Fruit fly (Drosophila melanogaster) whole organism, embryonic: ENCODE data around the gene CG2712.

ENCODE experiments used
- Abd-B ChIP-seq: fragments of 200-800 bp; sonication (Bioruptor generic); optimal IDR thresholded peaks from 2 replicates; lab custom pipeline; 2018; ENCODE audit warnings: missing biosample characterization, mild to moderate bottlenecking, missing genetic modification characterization, moderate library complexity
- Bteb2 ChIP-seq: fragments of 200-800 bp; sonication (Bioruptor generic); optimal IDR thresholded peaks from 2 replicates; lab custom pipeline; 2016; ENCODE audit warnings: missing biosample characterization, missing genetic modification characterization
- CG11723 ChIP-seq: fragments of 200-800 bp; sonication (Bioruptor generic); optimal IDR thresholded peaks from 2 replicates; lab custom pipeline; 2017; ENCODE audit warnings: missing biosample characterization, mild to moderate bottlenecking, missing genetic modification characterization
- CG14441 ChIP-seq: fragments of 200-800 bp; sonication (Bioruptor generic); IDR thresholded peaks from 2 replicates; pipeline ENCODE4 v1.3.6; 2022; ENCODE audit warnings: missing biosample characterization, missing genetic modification characterization
- CG1647 ChIP-seq: fragments of 200-800 bp; sonication (Bioruptor generic); optimal IDR thresholded peaks from 3 replicates; lab custom pipeline; 2016; ENCODE audit warnings: missing biosample characterization, missing genetic modification characterization
- CG16815 ChIP-seq: fragments of 200-800 bp; sonication (Bioruptor generic); optimal IDR thresholded peaks from 3 replicates; lab custom pipeline; 2017; ENCODE audit warnings: missing biosample characterization, mild to moderate bottlenecking, missing genetic modification characterization
- CG18011 ChIP-seq: fragments of 200-800 bp; sonication (Bioruptor generic); optimal IDR thresholded peaks from 2 replicates; lab custom pipeline; 2017; ENCODE audit warnings: missing biosample characterization, missing genetic modification characterization, mild to moderate bottlenecking, moderate library complexity, missing genotype
- CG3163 ChIP-seq: fragments of 200-800 bp; sonication (Bioruptor generic); optimal IDR thresholded peaks from 3 replicates; lab custom pipeline; 2016; ENCODE audit warnings: missing biosample characterization, missing genetic modification characterization
- CG32772 ChIP-seq: fragments of 200-800 bp; sonication (Bioruptor generic); IDR thresholded peaks from 2 replicates; pipeline ENCODE4 v1.3.6; 2022; ENCODE audit warnings: missing biosample characterization, missing genetic modification characterization
- CG4854 ChIP-seq: fragments of 200-800 bp; sonication (Bioruptor generic); optimal IDR thresholded peaks from 2 replicates; lab custom pipeline; 2016; ENCODE audit warnings: missing biosample characterization, missing genetic modification characterization, inconsistent platforms
- CG6175 ChIP-seq: fragments of 200-800 bp; sonication (Bioruptor generic); IDR thresholded peaks from 3 replicates; pipeline ENCODE4 v1.3.6; 2022; ENCODE audit warnings: missing biosample characterization, missing genetic modification characterization
- CG7963 ChIP-seq: fragments of 200-800 bp; sonication (Bioruptor generic); IDR thresholded peaks from 3 replicates; pipeline ENCODE4 v1.3.6; 2022; ENCODE audit warnings: missing biosample characterization, missing genetic modification characterization; ENCODE audit not compliant: partially characterized antibody
- CG8290 ChIP-seq, 3 experiments: fragments of 200-800 bp; sonication (Bioruptor generic); optimal IDR thresholded peaks; 2 replicates each; lab custom pipeline; 2016 to 2019; ENCODE audit warnings: missing biosample characterization in 3 of 3, missing genetic modification characterization in 3 of 3, mild to moderate bottlenecking in 2 of 3, moderate library complexity in 1 of 3
- CG9215 ChIP-seq: fragments of 200-800 bp; sonication (Bioruptor generic); IDR thresholded peaks from 2 replicates; pipeline ENCODE4 v1.3.6; 2022; ENCODE audit warnings: missing biosample characterization, missing genetic modification characterization
- Dfd ChIP-seq, 2 experiments: fragments of >200 bp; optimal IDR thresholded peaks; 2 replicates each; lab custom pipeline; 2017; ENCODE audit warnings: missing biosample characterization in 2 of 2, missing genetic modification characterization in 2 of 2
- Doc3 ChIP-seq: fragments of 200-800 bp; sonication (Bioruptor generic); IDR thresholded peaks from 3 replicates; pipeline ENCODE4 v1.3.6; 2022; ENCODE audit warnings: missing biosample characterization, missing genetic modification characterization; ENCODE audit not compliant: partially characterized antibody
- GATAe ChIP-seq: fragments of 200-800 bp; sonication (Bioruptor generic); conservative IDR thresholded peaks from 2 replicates; pipeline ENCODE4 v1.3.6; 2022; ENCODE audit warnings: missing biosample characterization, missing genetic modification characterization
- Gsc ChIP-seq: fragments of 200-800 bp; sonication (Bioruptor generic); IDR thresholded peaks from 2 replicates; pipeline ENCODE4 v1.3.6; 2022; ENCODE audit warnings: missing biosample characterization, missing genetic modification characterization
- H15 ChIP-seq: fragments of 200-800 bp; sonication (Bioruptor generic); IDR thresholded peaks from 3 replicates; pipeline ENCODE4 v1.3.6; 2022; ENCODE audit warnings: missing biosample characterization, missing genetic modification characterization
- Med ChIP-seq: fragments of 200-800 bp; sonication (Bioruptor generic); peaks from one replicate; lab custom pipeline; 2016; ENCODE audit warnings: missing biosample characterization, missing genetic modification characterization, mild to moderate bottlenecking, inconsistent platforms, moderate library complexity
- Meics ChIP-seq: fragments of 200-800 bp; sonication (Bioruptor generic); optimal IDR thresholded peaks from 2 replicates; lab custom pipeline; 2017; ENCODE audit warnings: missing biosample characterization, mild to moderate bottlenecking, missing genetic modification characterization
- NK7.1 ChIP-seq: fragments of 200-800 bp; sonication (Bioruptor generic); optimal IDR thresholded peaks from 3 replicates; lab custom pipeline; 2016; ENCODE audit warnings: missing biosample characterization, missing genetic modification characterization
- Nf-YA ChIP-seq: fragments of 200-800 bp; sonication (Bioruptor generic); IDR thresholded peaks from 2 replicates; pipeline ENCODE4 v1.3.6; 2022; ENCODE audit warnings: missing biosample characterization, missing genetic modification characterization
- Nf-YC ChIP-seq: fragments of 200-800 bp; optimal IDR thresholded peaks from 3 replicates; lab custom pipeline; 2019; ENCODE audit warnings: missing biosample characterization, mild to moderate bottlenecking, missing genetic modification characterization, moderate library complexity
- Optix ChIP-seq: fragments of 200-800 bp; sonication (Bioruptor generic); IDR thresholded peaks from 3 replicates; pipeline ENCODE4 v1.3.6; 2022; ENCODE audit warnings: missing biosample characterization, missing genetic modification characterization
- Scr ChIP-seq: fragments of 200-800 bp; sonication (Bioruptor generic); IDR thresholded peaks from 2 replicates; pipeline ENCODE4 v1.3.6; 2022; ENCODE audit warnings: missing biosample characterization, missing genetic modification characterization; ENCODE audit not compliant: partially characterized antibody
- Six4 ChIP-seq: fragments of 200-800 bp; sonication (Bioruptor generic); optimal IDR thresholded peaks from 2 replicates; lab custom pipeline; 2016; ENCODE audit warnings: missing biosample characterization, missing genetic modification characterization
- Trl ChIP-seq, 3 experiments: fragments of >200 bp in 2 of 3; fragments of 200-800 bp in 1 of 3; sonication (Bioruptor generic) in 1 of 3; optimal IDR thresholded peaks; 2 replicates in 1 of 3; 3 replicates in 2 of 3; lab custom pipeline; 2016 to 2017; ENCODE audit warnings: missing biosample characterization in 1 of 3, missing genetic modification characterization in 1 of 3
- cg ChIP-seq: fragments of 200-800 bp; sonication (Bioruptor generic); optimal IDR thresholded peaks from 3 replicates; lab custom pipeline; 2019; ENCODE audit warnings: missing biosample characterization, mild to moderate bottlenecking, missing genetic modification characterization, moderate library complexity
- chinmo ChIP-seq: fragments of 200-800 bp; sonication (Bioruptor generic); IDR thresholded peaks from 4 replicates; pipeline ENCODE4 v1.3.6; 2022; ENCODE audit warnings: missing biosample characterization, missing genetic modification characterization; ENCODE audit not compliant: partially characterized antibody
- crc ChIP-seq: fragments of 200-800 bp; sonication (Bioruptor generic); optimal IDR thresholded peaks from 2 replicates; lab custom pipeline; 2016; ENCODE audit warnings: missing biosample characterization, missing genetic modification characterization
- crol ChIP-seq: fragments of 200-800 bp; sonication (Bioruptor generic); IDR thresholded peaks from 2 replicates; pipeline ENCODE4 v1.3.6; 2022; ENCODE audit warnings: missing biosample characterization, missing genetic modification characterization
- fd96Cb ChIP-seq: fragments of 200-800 bp; sonication (Bioruptor generic); optimal IDR thresholded peaks from 2 replicates; lab custom pipeline; 2018; ENCODE audit warnings: missing biosample characterization, mild to moderate bottlenecking, missing genetic modification characterization, moderate library complexity
- h ChIP-seq: fragments of >200 bp; optimal IDR thresholded peaks from 2 replicates; lab custom pipeline; 2017
- pfk ChIP-seq: fragments of 200-800 bp; sonication (Bioruptor generic); optimal IDR thresholded peaks from 2 replicates; lab custom pipeline; 2018; ENCODE audit warnings: missing biosample characterization, mild to moderate bottlenecking, missing genetic modification characterization, moderate library complexity
- slp2 ChIP-seq: fragments of 200-800 bp; sonication (Bioruptor generic); optimal IDR thresholded peaks from 2 replicates; lab custom pipeline; 2016; ENCODE audit warnings: missing biosample characterization, missing genetic modification characterization
- sob ChIP-seq: fragments of 200-800 bp; sonication (Bioruptor generic); IDR thresholded peaks from 2 replicates; pipeline ENCODE4 v1.3.6; 2022; ENCODE audit warnings: missing biosample characterization, missing genetic modification characterization
- wek ChIP-seq: fragments of 200-800 bp; sonication (Bioruptor generic); optimal IDR thresholded peaks from 3 replicates; lab custom pipeline; 2018; ENCODE audit warnings: missing biosample characterization, mild to moderate bottlenecking, missing genetic modification characterization, moderate library complexity
- zen2 ChIP-seq: fragments of 200-800 bp; sonication (Bioruptor generic); IDR thresholded peaks from 3 replicates; pipeline ENCODE4 v1.3.6; 2022; ENCODE audit warnings: missing biosample characterization, missing genetic modification characterization; ENCODE audit not compliant: partially characterized antibody

CG2712 gene

DNA sequence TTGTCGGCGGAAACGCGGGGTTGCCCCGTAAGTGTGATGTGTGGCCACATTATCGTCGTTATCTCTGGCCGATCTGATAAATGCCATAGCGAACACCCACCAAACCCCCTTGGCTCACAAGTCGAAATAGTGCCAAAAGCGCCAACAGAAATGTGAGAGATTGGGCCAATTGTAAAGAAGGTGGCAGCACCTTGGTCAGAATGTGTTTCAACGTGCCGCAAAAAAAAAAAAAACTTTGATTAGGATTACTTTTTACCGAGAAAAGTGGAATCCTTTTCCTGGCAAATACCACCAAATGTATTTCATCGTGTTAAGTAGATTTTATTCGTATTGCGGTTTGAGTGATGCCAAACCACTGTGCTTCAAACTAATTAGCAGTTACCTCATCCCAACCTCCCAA, 10.8 kb downstream of the CG2712 start (continued):
- no peak for TF ChIP-seq cg (GFP tag; lab: Kevin White, UChicago)
- TF ChIP-seq sob (GFP tag; lab: Robert Waterston, UW) = peak; percentile 93
- no peak for TF ChIP-seq wek (GFP tag; lab: Kevin White, UChicago)
- peak; percentile 75 for TF ChIP-seq slp2 (GFP tag; lab: Kevin White, UChicago)
- no peak for TF ChIP-seq Doc3 (GFP tag; lab: Robert Waterston, UW)
- peak; percentile 78 for TF ChIP-seq crc
- peak; percentile 13 for TF ChIP-seq CG11723 (GFP tag; lab: Kevin White, UChicago)
- TF ChIP-seq CG6175 = peak; percentile 88
- TF ChIP-seq Bteb2 = peak; percentile 73
- no peak for TF ChIP-seq Nf-YC (tag; lab: Kevin White, UChicago)
- TF ChIP-seq CG9215 = peak; percentile 81
- TF ChIP-seq CG32772 (GFP tag; lab: Robert Waterston, UW) = peak; percentile 75
- no peak for TF ChIP-seq CG7963 (GFP tag; lab: Robert Waterston, UW)
- TF ChIP-seq fd96Cb (tag; lab: Kevin White, UChicago) = peak; percentile 45
- peak; percentile 69 for TF ChIP-seq Abd-B (GFP tag; lab: Kevin White, UChicago)
- TF ChIP-seq CG1647 (GFP tag; lab: Kevin White, UChicago) = peak; percentile 63
- TF ChIP-seq Meics (GFP tag; lab: Kevin White, UChicago) = peak; percentile 87
- TF ChIP-seq Med = peak; percentile 97
- TF ChIP-seq CG14441 (GFP tag; lab: Robert Waterston, UW) = peak; percentile 94
- TF ChIP-seq Gsc (GFP tag; lab: Robert Waterston, UW) = peak; percentile 49; the same call in 1 of the 2 replicates
- peak; percentile 70 for TF ChIP-seq Nf-YA
- TF ChIP-seq CG8290 (GFP tag; optimal IDR thresholded peaks at IDR 0.05; lab: Kevin White, UChicago) = no peak
- peak in 1 of 2 experiments; percentile 52 for TF ChIP-seq CG8290 (tag; optimal IDR thresholded peaks at IDR 0.05; lab: Kevin White, UChicago)
- no peak for TF ChIP-seq Scr
- TF ChIP-seq CG4854 = peak; percentile 47
- peak; percentile 56 for TF ChIP-seq Six4 (GFP tag; lab: Kevin White, UChicago)
- no peak for TF ChIP-seq zen2
- peak; percentile 85 for TF ChIP-seq Optix (GFP tag; lab: Robert Waterston, UW)
- TF ChIP-seq Dfd (GFP tag; optimal IDR thresholded peaks at IDR 0.05; lab: Kevin White, UChicago) = no peak
- TF ChIP-seq h (lab: Kevin White, UChicago) = no peak
- peak; percentile 83 for TF ChIP-seq H15 (GFP tag; lab: Robert Waterston, UW)
- TF ChIP-seq CG3163 = peak; percentile 60
- TF ChIP-seq CG16815 = peak; percentile 56
- peak; percentile 59 for TF ChIP-seq CG18011

DNA sequence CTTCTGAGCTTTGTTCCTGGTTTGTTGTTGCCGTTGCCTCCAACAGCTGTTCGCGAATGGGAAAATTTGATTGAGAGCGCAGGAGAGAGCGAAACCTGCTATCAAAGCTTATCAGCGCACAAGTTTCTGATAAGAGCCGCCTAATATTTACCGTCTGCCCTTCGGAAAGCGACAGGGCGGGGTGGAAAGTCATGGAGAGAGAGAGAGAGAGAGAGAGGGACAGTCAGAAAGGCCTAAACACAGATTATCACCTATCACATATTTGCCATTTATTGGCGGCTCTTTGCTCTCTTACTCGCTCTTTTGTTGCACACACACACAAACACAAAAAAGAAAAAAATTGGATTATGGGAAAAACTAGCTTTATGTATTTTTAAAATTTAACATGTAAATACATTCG, 11.3 kb downstream of the CG2712 start:
- TF ChIP-seq crol (GFP tag; lab: Robert Waterston, UW) = peak; percentile 72
- TF ChIP-seq GATAe = peak; percentile 8; the same call in 1 of the 2 replicates
- peak; percentile 5 for TF ChIP-seq cg (GFP tag; lab: Kevin White, UChicago)
- no peak for TF ChIP-seq NK7.1 (GFP tag; lab: Kevin White, UChicago)
- peak; percentile 49 to 85 for TF ChIP-seq Trl (optimal IDR thresholded peaks at IDR 0.05; lab: Kevin White, UChicago)
- TF ChIP-seq Trl (GFP tag; optimal IDR thresholded peaks at IDR 0.05; lab: Kevin White, UChicago) = no peak
- 0 out of 4 replicates have a peak, but pooled peaks have one; percentile 51 for TF ChIP-seq chinmo (GFP tag; lab: Robert Waterston, UW)
- no peak for TF ChIP-seq pfk (GFP tag; lab: Kevin White, UChicago)
